Worm (Caenorhabditis elegans) whole organism, mixed stage, embryonic: ENCODE measurements around the gene F45F2.10.

ENCODE experiments used
- blmp-1 ChIP-seq: fragments of 150-350 bp; optimal IDR thresholded peaks from 2 replicates; lab custom pipeline; 2014; ENCODE audit warnings: missing biosample characterization, missing genetic modification characterization
- ceh-43 ChIP-seq: fragments of 200-800 bp; sonication (Bioruptor generic); optimal IDR thresholded peaks from 2 replicates; lab custom pipeline; 2018; ENCODE audit warnings: mild to moderate bottlenecking, missing genetic modification characterization, moderate library complexity, missing compliant biosample characterization
- drap-1 ChIP-seq: fragments of 200-800 bp; sonication (Bioruptor generic); optimal IDR thresholded peaks from 3 replicates; lab custom pipeline; 2018; ENCODE audit warnings: mild to moderate bottlenecking, missing genetic modification characterization, missing compliant biosample characterization
- elt-1 ChIP-seq: sonication (generic microtip); optimal IDR thresholded peaks from 2 replicates; lab custom pipeline; 2017; ENCODE audit warnings: missing genetic modification characterization, mild to moderate bottlenecking, missing compliant biosample characterization, antibody characterized with exemption, moderate library complexity, borderline replicate concordance; ENCODE audit not compliant: insufficient read depth
- nhr-237 ChIP-seq: fragments of 150-350 bp; optimal IDR thresholded peaks from 2 replicates; lab custom pipeline; 2014; ENCODE audit warnings: missing biosample characterization, missing genetic modification characterization
- nhr-28 ChIP-seq: fragments of 150-350 bp; optimal IDR thresholded peaks from 2 replicates; lab custom pipeline; 2014; ENCODE audit warnings: missing biosample characterization, missing genetic modification characterization
- pha-4 ChIP-seq: fragments of 150-350 bp; optimal IDR thresholded peaks from 2 replicates; lab custom pipeline; 2018; ENCODE audit warnings: missing biosample characterization, missing genetic modification reagents, missing genetic modification characterization
- tbx-8 ChIP-seq: fragments of 200-800 bp; sonication (Bioruptor generic); optimal IDR thresholded peaks from 2 replicates; lab custom pipeline; 2018; ENCODE audit warnings: mild to moderate bottlenecking, missing genetic modification characterization, moderate library complexity, missing compliant biosample characterization
- unc-62 ChIP-seq: fragments of 150-350 bp; optimal IDR thresholded peaks from 2 replicates; lab custom pipeline; 2014; ENCODE audit warnings: missing biosample characterization, missing genetic modification reagents, missing genetic modification characterization
- zip-8 ChIP-seq: fragments of 150-350 bp; optimal IDR thresholded peaks from 2 replicates; lab custom pipeline; 2014; ENCODE audit warnings: missing biosample characterization, missing genetic modification characterization
- ztf-11 ChIP-seq: fragments of 150-350 bp; optimal IDR thresholded peaks from 2 replicates; lab custom pipeline; 2014; ENCODE audit warnings: missing biosample characterization, missing genetic modification characterization

ce11 chrV:8513361-8513760 is 5.3 kb downstream of the F45F2.10 start, which contains the start of gene F45F2.9:
- TF ChIP-seq blmp-1 (tag; lab: Kevin White, UChicago) (no peak), ztf-11 (tag; lab: Kevin White, UChicago) (no peak), zip-8 (no peak), unc-62 (GFP tag; lab: Kevin White, UChicago) (no peak), tbx-8 (GFP tag; lab: Kevin White, UChicago) (no peak), nhr-237 (no peak), pha-4 (tag; lab: Kevin White, UChicago) (no peak), ceh-43 (no peak), nhr-28 (tag; lab: Kevin White, UChicago) (no peak), elt-1 (tag; lab: Kevin White, UChicago) (no peak), drap-1 (no peak)
